Worm (Caenorhabditis elegans): ENCODE measurements around the gene ldb-1.

DNA sequence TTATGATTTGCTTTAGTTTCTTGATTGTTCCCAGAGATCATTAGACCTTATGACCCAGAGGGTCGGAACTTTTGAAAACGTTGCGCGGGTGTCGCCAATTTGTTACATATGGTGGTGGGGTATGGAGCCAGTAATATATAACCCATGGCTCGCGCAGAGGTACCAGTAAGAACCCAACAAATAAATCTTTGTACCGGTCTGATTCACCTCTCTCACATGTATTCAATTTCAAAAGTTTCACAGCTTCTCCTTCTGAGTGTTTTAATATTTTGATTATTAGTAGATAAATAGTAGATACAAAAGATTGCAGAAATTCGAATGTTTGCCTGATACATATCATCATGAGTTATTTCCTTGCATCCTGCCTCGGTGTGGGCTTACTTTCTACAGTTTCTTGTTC, 12.6 kb upstream of the ldb-1 start, which contains the start of gene egl-15:
- TF ChIP-seq him-1 (tag; optimal IDR thresholded peaks at IDR 0.05): no peak
- no peak for TF ChIP-seq W03F9.2 (tag; optimal IDR thresholded peaks at IDR 0.05)
- TF ChIP-seq dao-5 (tag; optimal IDR thresholded peaks at IDR 0.05): no peak
